Worm (Caenorhabditis elegans): ENCODE results near the gene C29F9.12.

Gene C29F9.12

ce11 chrIII:92247-92646 lies 29.6 kb downstream of the C29F9.12 start:
- TF ChIP-seq efl-1 (optimal IDR thresholded peaks at IDR 0.05) (no peak), efl-1 (GFP tag; optimal IDR thresholded peaks at IDR 0.05 in 1 of 2) (peak in 1 of 2 experiments; percentile 90), elt-3 (tag; optimal IDR thresholded peaks at IDR 0.05) (no peak)

- TF ChIP-seq tlp-1 (tag; optimal IDR thresholded peaks at IDR 0.05) (no peak), jun-1 (tag; optimal IDR thresholded peaks at IDR 0.05) (peak; percentile 16), lir-3 (tag; optimal IDR thresholded peaks at IDR 0.05; ENCODE audit: poor library complexity) (no peak), lin-14 (GFP tag; optimal IDR thresholded peaks at IDR 0.05) (peak; percentile 46), ceh-90 (tag; optimal IDR thresholded peaks at IDR 0.05) (no peak), nhr-11 (tag; optimal IDR thresholded peaks at IDR 0.05) (no peak), tbx-2 (tag; optimal IDR thresholded peaks at IDR 0.05) (peak; percentile 40), nhr-19 (GFP tag; conservative IDR thresholded peaks at IDR 0.05) (peak; percentile 59), snpc-4 (tag; optimal IDR thresholded peaks at IDR 0.05) (no peak), pax-3 (tag; optimal IDR thresholded peaks at IDR 0.05) (peak; percentile 35), nhr-77 (tag; optimal IDR thresholded peaks at IDR 0.05) (peak; percentile 42), lin-35 (GFP tag; optimal IDR thresholded peaks at IDR 0.05) (peak; percentile 15 to 56), C16A3.4 (tag; optimal IDR thresholded peaks at IDR 0.05) (peak; percentile 4), pqm-1 (tag; optimal IDR thresholded peaks at IDR 0.05) (no peak), ceh-82 (tag; optimal IDR thresholded peaks at IDR 0.05) (peak in 2 of 3 experiments; percentile 17 to 31), aha-1 (tag; optimal IDR thresholded peaks at IDR 0.05) (no peak), ceh-63 (GFP tag; optimal IDR thresholded peaks at IDR 0.05) (no peak), hlh-4 (tag; optimal IDR thresholded peaks at IDR 0.05) (no peak), mep-1 (tag; optimal IDR thresholded peaks at IDR 0.05) (peak; percentile 56), C04F5.9 (tag; optimal IDR thresholded peaks at IDR 0.05) (peak; percentile 5), lsy-2 (tag; optimal IDR thresholded peaks at IDR 0.05) (peak; percentile 31 to 50), dpl-1 (GFP tag; optimal IDR thresholded peaks at IDR 0.05) (peak in 2 of 3 experiments; percentile 14 to 19), lin-15B (tag; optimal IDR thresholded peaks at IDR 0.05) (peak; percentile 2), unc-98 (GFP tag; IDR thresholded peaks at IDR 0.05) (no peak), hpl-2 (GFP tag; optimal IDR thresholded peaks at IDR 0.05) (no peak), efl-1 (optimal IDR thresholded peaks at IDR 0.05) (peak in 1 of 2 experiments; percentile 49), efl-1 (GFP tag; optimal IDR thresholded peaks at IDR 0.05 in 1 of 2) (peak in 1 of 2 experiments; percentile 79), ces-1 (GFP tag; optimal IDR thresholded peaks at IDR 0.05) (no peak), lin-39 (tag; optimal IDR thresholded peaks at IDR 0.05) (peak; percentile 38), ama-1 (optimal IDR thresholded peaks at IDR 0.05) (peak; percentile 43), nhr-71 (tag; optimal IDR thresholded peaks at IDR 0.05) (peak; percentile 76), swsn-7 (tag; optimal IDR thresholded peaks at IDR 0.05) (peak; percentile 49), mdl-1 (tag; optimal IDR thresholded peaks at IDR 0.05) (peak in 1 of 2 experiments; percentile 16), unc-130 (tag; optimal IDR thresholded peaks at IDR 0.05) (no peak), unc-62 (GFP tag; optimal IDR thresholded peaks at IDR 0.05) (no peak), F16B12.6 (tag; optimal IDR thresholded peaks at IDR 0.05) (no peak), nhr-76 (tag; optimal IDR thresholded peaks at IDR 0.05) (no peak), sptf-1 (tag; optimal IDR thresholded peaks at IDR 0.05) (no peak), mef-2 (tag; optimal IDR thresholded peaks at IDR 0.05) (no peak), nhr-84 (tag; optimal IDR thresholded peaks at IDR 0.05) (no peak), hlh-17 (GFP tag; optimal IDR thresholded peaks at IDR 0.05; ENCODE audit: borderline replicate concordance) (no peak), alr-1 (tag; optimal IDR thresholded peaks at IDR 0.05; ENCODE audit: borderline replicate concordance) (no peak), nhr-90 (tag; optimal IDR thresholded peaks at IDR 0.05; ENCODE audit: poor library complexity) (peak; percentile 73), nhr-28 (tag; optimal IDR thresholded peaks at IDR 0.05) (no peak), fkh-4 (tag; optimal IDR thresholded peaks at IDR 0.05; ENCODE audit: borderline replicate concordance) (no peak), efl-3 (GFP tag; optimal IDR thresholded peaks at IDR 0.05) (no peak), nhr-85 (tag) (peak; percentile 68), egl-27 (tag; optimal IDR thresholded peaks at IDR 0.05) (no peak), isw-1 (GFP tag; IDR thresholded peaks at IDR 0.05) (peak; percentile 2; the same call in 1 of the 2 replicates), pag-3 (tag; optimal IDR thresholded peaks at IDR 0.05; ENCODE audit: borderline replicate concordance, insufficient read depth) (no peak)
These were observed 32.7 kb downstream of the C29F9.12 start for ce11 chrIII:89155-89554.

Measured in whole organism, L1 larva.